Worm (Caenorhabditis elegans) whole organism, L2 larva: ENCODE results near the gene R08D7.5.
A peak's percentile ranks its signal among the peaks of the same experiment; 100 is the strongest.

Source experiments
- C34F6.9 ChIP-seq: fragments of 150-350 bp; optimal IDR thresholded peaks from 2 replicates; lab custom pipeline; 2014; ENCODE audit warnings: missing biosample characterization, missing genetic modification characterization
- F13H6.1 ChIP-seq: sonication (generic microtip); optimal IDR thresholded peaks from 2 replicates; lab custom pipeline; 2016; ENCODE audit warnings: missing genetic modification characterization, missing compliant biosample characterization
- R02D3.7 ChIP-seq: fragments of 150-350 bp; optimal IDR thresholded peaks from 2 replicates; lab custom pipeline; 2014; ENCODE audit warnings: missing biosample characterization, missing genetic modification characterization
- Y55F3AM.14 ChIP-seq: fragments of 200-800 bp; sonication (Bioruptor generic); optimal IDR thresholded peaks from 2 replicates; lab custom pipeline; 2018; ENCODE audit warnings: mild to moderate bottlenecking, missing genetic modification characterization, missing compliant biosample characterization
- ZK546.5 ChIP-seq: sonication (generic microtip); optimal IDR thresholded peaks from 2 replicates; lab custom pipeline; 2017; ENCODE audit warnings: missing biosample characterization, missing genetic modification characterization
- alr-1 ChIP-seq: fragments of 150-350 bp; optimal IDR thresholded peaks from 2 replicates; lab custom pipeline; 2014; ENCODE audit warnings: missing biosample characterization, missing genetic modification characterization
- aly-2 ChIP-seq: fragments of 150-350 bp; optimal IDR thresholded peaks from 2 replicates; lab custom pipeline; 2014; ENCODE audit warnings: missing biosample characterization, missing genetic modification characterization
- ama-1 ChIP-seq: fragments of 150-350 bp; optimal IDR thresholded peaks from 2 replicates; lab custom pipeline; 2018; ENCODE audit warnings: inconsistent platforms
- blmp-1 ChIP-seq: sonication (generic microtip); optimal IDR thresholded peaks from 2 replicates; lab custom pipeline; 2017; ENCODE audit warnings: missing genetic modification characterization, mild to moderate bottlenecking, missing compliant biosample characterization, antibody characterized with exemption, moderate library complexity; ENCODE audit not compliant: insufficient read depth
- ceh-16 ChIP-seq: fragments of 150-350 bp; optimal IDR thresholded peaks from 2 replicates; lab custom pipeline; 2014; ENCODE audit warnings: missing biosample characterization, missing genetic modification characterization
- ceh-82 ChIP-seq: fragments of 150-350 bp; optimal IDR thresholded peaks from 2 replicates; lab custom pipeline; 2014; ENCODE audit warnings: missing biosample characterization, missing genetic modification characterization
- crh-2 ChIP-seq: sonication (generic microtip); optimal IDR thresholded peaks from 2 replicates; lab custom pipeline; 2017; ENCODE audit warnings: missing biosample characterization, missing genetic modification characterization
- dmd-4 ChIP-seq: sonication (generic microtip); optimal IDR thresholded peaks from 2 replicates; lab custom pipeline; 2017; ENCODE audit warnings: missing biosample characterization, missing genetic modification characterization
- egl-27 ChIP-seq: sonication (generic microtip); optimal IDR thresholded peaks from 3 replicates; lab custom pipeline; 2017; ENCODE audit warnings: missing biosample characterization, missing genetic modification reagents, missing genetic modification characterization
- elt-1 ChIP-seq: fragments of 150-350 bp; optimal IDR thresholded peaks from 2 replicates; lab custom pipeline; 2014; ENCODE audit warnings: missing biosample characterization, missing genetic modification characterization
- elt-3 ChIP-seq: sonication (generic microtip); optimal IDR thresholded peaks from 2 replicates; lab custom pipeline; 2017; ENCODE audit warnings: missing biosample characterization, missing genetic modification characterization
- fos-1 ChIP-seq: fragments of 150-350 bp; optimal IDR thresholded peaks from 2 replicates; lab custom pipeline; 2014; ENCODE audit warnings: missing biosample characterization, missing genetic modification characterization
- gmeb-1 ChIP-seq: fragments of 150-350 bp; optimal IDR thresholded peaks from 2 replicates; lab custom pipeline; 2014; ENCODE audit warnings: missing biosample characterization, missing genetic modification characterization
- lin-11 ChIP-seq: fragments of 150-350 bp; sonication (generic microtip); optimal IDR thresholded peaks from 2 replicates; lab custom pipeline; 2014; ENCODE audit warnings: missing biosample characterization, missing genetic modification characterization, inconsistent platforms, mixed read lengths
- lin-13 ChIP-seq: fragments of 150-350 bp; optimal IDR thresholded peaks from 2 replicates; lab custom pipeline; 2014; ENCODE audit warnings: missing biosample characterization, missing genetic modification reagents, missing genetic modification characterization
- lin-39 ChIP-seq: fragments of 150-350 bp; optimal IDR thresholded peaks from 2 replicates; lab custom pipeline; 2014; ENCODE audit warnings: missing biosample characterization, missing genetic modification reagents, missing genetic modification characterization
- lsy-2 ChIP-seq, 2 experiments: fragments of 150-350 bp in 1 of 2; sonication (generic microtip) in 1 of 2; optimal IDR thresholded peaks; 2 replicates each; lab custom pipeline; 2014 to 2017; ENCODE audit warnings: missing biosample characterization in 2 of 2, missing genetic modification characterization in 2 of 2
- mab-5 ChIP-seq: fragments of 150-350 bp; optimal IDR thresholded peaks from 2 replicates; lab custom pipeline; 2014; ENCODE audit warnings: missing biosample characterization, missing genetic modification characterization
- mbf-1 ChIP-seq: sonication (generic microtip); optimal IDR thresholded peaks from 2 replicates; lab custom pipeline; 2017; ENCODE audit warnings: missing biosample characterization, missing genetic modification characterization
- mdl-1 ChIP-seq, 2 experiments: fragments of 150-350 bp in 1 of 2; sonication (generic microtip) in 1 of 2; optimal IDR thresholded peaks; 2 replicates each; lab custom pipeline; 2017; ENCODE audit warnings: missing biosample characterization in 2 of 2, missing genetic modification characterization in 2 of 2
- nhr-10 ChIP-seq: sonication (generic microtip); optimal IDR thresholded peaks from 2 replicates; lab custom pipeline; 2017; ENCODE audit warnings: missing biosample characterization, missing genetic modification characterization
- nhr-11 ChIP-seq: fragments of 150-350 bp; optimal IDR thresholded peaks from 2 replicates; lab custom pipeline; 2014; ENCODE audit warnings: missing biosample characterization, missing genetic modification characterization
- nhr-12 ChIP-seq: fragments of 150-350 bp; optimal IDR thresholded peaks from 2 replicates; lab custom pipeline; 2014; ENCODE audit warnings: missing biosample characterization, missing genetic modification characterization
- nhr-129 ChIP-seq: fragments of 150-350 bp; optimal IDR thresholded peaks from 2 replicates; lab custom pipeline; 2014; ENCODE audit warnings: missing biosample characterization, missing genetic modification characterization
- nhr-21 ChIP-seq: fragments of 150-350 bp; optimal IDR thresholded peaks from 2 replicates; lab custom pipeline; 2014; ENCODE audit warnings: missing biosample characterization, missing genetic modification characterization
- nhr-23 ChIP-seq: fragments of 150-350 bp; optimal IDR thresholded peaks from 2 replicates; lab custom pipeline; 2014; ENCODE audit warnings: missing biosample characterization, missing genetic modification reagents, missing genetic modification characterization
- nhr-237 ChIP-seq: fragments of 150-350 bp; optimal IDR thresholded peaks from 2 replicates; lab custom pipeline; 2014; ENCODE audit warnings: missing biosample characterization, missing genetic modification characterization
- nhr-25 ChIP-seq: fragments of 150-350 bp; sonication (generic microtip); optimal IDR thresholded peaks from 3 replicates; lab custom pipeline; 2014; ENCODE audit warnings: missing biosample characterization, missing genetic modification characterization
- nhr-6 ChIP-seq: fragments of 150-350 bp; optimal IDR thresholded peaks from 2 replicates; lab custom pipeline; 2014; ENCODE audit warnings: missing biosample characterization, missing genetic modification characterization
- nhr-77 ChIP-seq: fragments of 150-350 bp; optimal IDR thresholded peaks from 2 replicates; lab custom pipeline; 2014; ENCODE audit warnings: missing biosample characterization, missing genetic modification characterization
- peb-1 ChIP-seq: fragments of 150-350 bp; optimal IDR thresholded peaks from 2 replicates; lab custom pipeline; 2014; ENCODE audit warnings: missing biosample characterization, missing genetic modification characterization
- sem-4 ChIP-seq: fragments of 150-350 bp; optimal IDR thresholded peaks from 2 replicates; lab custom pipeline; 2014; ENCODE audit warnings: missing biosample characterization, missing genetic modification reagents, missing genetic modification characterization
- skn-1 ChIP-seq: sonication (generic microtip); optimal IDR thresholded peaks from 2 replicates; lab custom pipeline; 2017; ENCODE audit warnings: missing biosample characterization, missing genetic modification characterization
- sma-3 ChIP-seq: sonication (generic microtip); optimal IDR thresholded peaks from 2 replicates; lab custom pipeline; 2016; ENCODE audit warnings: missing genetic modification reagents, missing genetic modification characterization, missing compliant biosample characterization
- sma-9 ChIP-seq, 2 experiments: fragments of 150-350 bp in 1 of 2; sonication (generic microtip) in 1 of 2; optimal IDR thresholded peaks; 2 replicates each; lab custom pipeline; 2014 to 2016; ENCODE audit warnings: missing genetic modification characterization in 2 of 2, mild to moderate bottlenecking in 1 of 2, missing biosample characterization in 1 of 2, missing compliant biosample characterization in 1 of 2, missing genetic modification reagents in 1 of 2, moderate library complexity in 1 of 2
- snpc-4 ChIP-seq: fragments of 150-350 bp; optimal IDR thresholded peaks from 2 replicates; lab custom pipeline; 2014; ENCODE audit warnings: missing biosample characterization, missing genetic modification characterization
- unc-39 ChIP-seq: fragments of 150-350 bp; optimal IDR thresholded peaks from 2 replicates; lab custom pipeline; 2014; ENCODE audit warnings: missing biosample characterization, missing genetic modification characterization
- unc-55 ChIP-seq: fragments of 150-350 bp; sonication (generic microtip); optimal IDR thresholded peaks from 3 replicates; lab custom pipeline; 2014; ENCODE audit warnings: missing biosample characterization, missing genetic modification reagents, missing genetic modification characterization
- unc-62 ChIP-seq: fragments of 150-350 bp; optimal IDR thresholded peaks from 2 replicates; lab custom pipeline; 2014; ENCODE audit warnings: missing biosample characterization, missing genetic modification reagents, missing genetic modification characterization
- zag-1 ChIP-seq: fragments of 150-350 bp; optimal IDR thresholded peaks from 2 replicates; lab custom pipeline; 2014; ENCODE audit warnings: missing biosample characterization, missing genetic modification characterization
- ztf-1 ChIP-seq: fragments of 200-800 bp; sonication (Bioruptor generic); conservative IDR thresholded peaks from 2 replicates; pipeline ENCODE4 v1.3.6; 2022; ENCODE audit warnings: missing genetic modification characterization, missing compliant biosample characterization
- ztf-11 ChIP-seq: sonication (generic microtip); optimal IDR thresholded peaks from 2 replicates; lab custom pipeline; 2017; ENCODE audit warnings: missing biosample characterization, missing genetic modification characterization
- ztf-4 ChIP-seq: fragments of 150-350 bp; optimal IDR thresholded peaks from 2 replicates; lab custom pipeline; 2014; ENCODE audit warnings: missing biosample characterization, missing genetic modification characterization

Gene R08D7.5

ce11 chrIII:8986872-8987271 is 12.9 kb downstream of the R08D7.5 start:
- TF ChIP-seq ama-1 (lab: Kevin White, UChicago), result no peak
- no peak for TF ChIP-seq ztf-4 (tag; lab: Kevin White, UChicago)
- TF ChIP-seq skn-1, result no peak
- TF ChIP-seq ceh-16 (tag; lab: Kevin White, UChicago), result no peak
- no peak for TF ChIP-seq ztf-1 (GFP tag; lab: Robert Waterston, UW)
- TF ChIP-seq elt-1 (tag; lab: Kevin White, UChicago), result no peak
- TF ChIP-seq unc-39 (tag; lab: Kevin White, UChicago), result no peak
- TF ChIP-seq ceh-82 (tag; lab: Kevin White, UChicago), result no peak
- TF ChIP-seq ztf-11 (tag; lab: Kevin White, UChicago), result no peak
- no peak for TF ChIP-seq lin-39
- TF ChIP-seq nhr-6 (tag; lab: Kevin White, UChicago), result peak; percentile 42
- TF ChIP-seq ZK546.5 (tag; lab: Kevin White, UChicago), result no peak
- no peak for TF ChIP-seq F13H6.1
- TF ChIP-seq lin-11 (tag; lab: Kevin White, UChicago), result no peak
- TF ChIP-seq crh-2 (tag; lab: Kevin White, UChicago), result peak; percentile 64
- TF ChIP-seq zag-1 (tag; lab: Kevin White, UChicago), result no peak
- TF ChIP-seq aly-2 (tag; lab: Kevin White, UChicago), result no peak
- TF ChIP-seq blmp-1, result peak; percentile 78
- TF ChIP-seq alr-1 (tag; lab: Kevin White, UChicago), result no peak
- TF ChIP-seq C34F6.9 (tag; lab: Kevin White, UChicago), result peak; percentile 38
- TF ChIP-seq nhr-23 (tag; lab: Kevin White, UChicago), result no peak
- no peak for TF ChIP-seq peb-1 (tag; lab: Kevin White, UChicago)
- TF ChIP-seq nhr-237, result no peak
- TF ChIP-seq gmeb-1 (tag; lab: Kevin White, UChicago), result no peak
- TF ChIP-seq nhr-21, result peak; percentile 87
- peak; percentile 21 for TF ChIP-seq lin-13 (GFP tag; lab: Kevin White, UChicago)
- TF ChIP-seq unc-55, result no peak
- TF ChIP-seq mbf-1, result no peak
- TF ChIP-seq mab-5 (tag; lab: Kevin White, UChicago), result no peak
- TF ChIP-seq R02D3.7, result no peak
- TF ChIP-seq nhr-77, result no peak
- no peak for TF ChIP-seq nhr-10 (tag; lab: Kevin White, UChicago)
- peak; percentile 28 for TF ChIP-seq nhr-129 (tag; lab: Kevin White, UChicago)
- TF ChIP-seq sem-4 (tag; lab: Kevin White, UChicago), result peak; percentile 23
- TF ChIP-seq unc-62 (GFP tag; lab: Kevin White, UChicago), result no peak
- TF ChIP-seq sma-3 (GFP tag; lab: Kevin White, UChicago), result peak; percentile 65
- TF ChIP-seq dmd-4 (tag; lab: Kevin White, UChicago), result no peak
- peak; percentile 36 for TF ChIP-seq egl-27 (tag; lab: Kevin White, UChicago)
- TF ChIP-seq mdl-1 (tag; optimal IDR thresholded peaks at IDR 0.05; lab: Kevin White, UChicago), result peak in 1 of 2 experiments; percentile 41
- TF ChIP-seq sma-9 (GFP tag; optimal IDR thresholded peaks at IDR 0.05; lab: Kevin White, UChicago), result peak; percentile 60
- no peak for TF ChIP-seq sma-9 (tag; optimal IDR thresholded peaks at IDR 0.05; lab: Kevin White, UChicago)
- TF ChIP-seq nhr-12 (tag; lab: Kevin White, UChicago), result no peak
- TF ChIP-seq nhr-25 (tag; lab: Kevin White, UChicago), result peak; percentile 85
- TF ChIP-seq Y55F3AM.14 (GFP tag; lab: Kevin White, UChicago), result no peak
- peak; percentile 64 for TF ChIP-seq fos-1 (tag; lab: Kevin White, UChicago)
- TF ChIP-seq elt-3 (tag; lab: Kevin White, UChicago), result no peak
- no peak for TF ChIP-seq nhr-11 (tag; lab: Kevin White, UChicago)
- no peak for TF ChIP-seq snpc-4 (tag; lab: Kevin White, UChicago)
- peak in 1 of 2 experiments; percentile 38 for TF ChIP-seq lsy-2 (tag; optimal IDR thresholded peaks at IDR 0.05; lab: Kevin White, UChicago)
